Worm (Caenorhabditis elegans) whole organism, L4 larva: Measurements from ENCODE around the gene F56C9.10.
A peak's percentile ranks its signal among the peaks of the same experiment; 100 is the strongest.

ENCODE experiments used
- F10B5.3 ChIP-seq: sonication (generic microtip); optimal IDR thresholded peaks from 2 replicates; lab custom pipeline; 2016; ENCODE audit warnings: mild to moderate bottlenecking, missing genetic modification characterization, missing compliant biosample characterization
- R02D3.7 ChIP-seq: fragments of 150-350 bp; sonication (generic microtip); optimal IDR thresholded peaks from 3 replicates; lab custom pipeline; 2014; ENCODE audit warnings: missing biosample characterization, missing genetic modification characterization
- T26A8.4 ChIP-seq: fragments of 200-800 bp; sonication (Bioruptor generic); IDR thresholded peaks from 2 replicates; pipeline ENCODE4 v1.3.6; 2022; ENCODE audit warnings: missing genetic modification characterization, missing compliant biosample characterization
- Y48G9A.11 ChIP-seq: fragments of 200-800 bp; sonication (Bioruptor generic); IDR thresholded peaks from 2 replicates; pipeline ENCODE4 v1.3.6; 2022; ENCODE audit warnings: missing genetic modification reagents, missing genetic modification characterization, missing compliant biosample characterization
- aha-1 ChIP-seq: fragments of 150-350 bp; peaks from one replicate; lab custom pipeline; 2014; ENCODE audit warnings: missing biosample characterization, missing genetic modification characterization
- ceh-32 ChIP-seq: sonication (generic microtip); optimal IDR thresholded peaks from 2 replicates; lab custom pipeline; 2016; ENCODE audit warnings: mild to moderate bottlenecking, missing genetic modification characterization, missing compliant biosample characterization; ENCODE audit not compliant: poor library complexity
- ceh-44 ChIP-seq: fragments of 200-800 bp; sonication (Bioruptor generic); IDR thresholded peaks from 2 replicates; pipeline ENCODE4 v1.3.6; 2022; ENCODE audit warnings: missing genetic modification reagents, missing genetic modification characterization, missing compliant biosample characterization
- cey-2 ChIP-seq: sonication (generic microtip); optimal IDR thresholded peaks from 3 replicates; lab custom pipeline; 2017; ENCODE audit warnings: missing genetic modification characterization, mild to moderate bottlenecking, missing compliant biosample characterization, antibody characterized with exemption, borderline replicate concordance; ENCODE audit not compliant: insufficient read depth
- ctbp-1 ChIP-seq: fragments of 200-800 bp; sonication (Bioruptor generic); IDR thresholded peaks from 2 replicates; pipeline ENCODE4 v1.3.6; 2022; ENCODE audit warnings: missing genetic modification reagents, missing genetic modification characterization, missing compliant biosample characterization
- dmd-6 ChIP-seq: fragments of 200-800 bp; sonication (Bioruptor generic); IDR thresholded peaks from 2 replicates; pipeline ENCODE4 v1.3.6; 2022; ENCODE audit warnings: missing genetic modification reagents, missing genetic modification characterization, missing compliant biosample characterization
- dmd-8 ChIP-seq: fragments of 200-800 bp; sonication (Bioruptor generic); IDR thresholded peaks from 2 replicates; pipeline ENCODE4 v1.3.6; 2022; ENCODE audit warnings: missing genetic modification characterization, missing compliant biosample characterization
- dpl-1 ChIP-seq: fragments of 150-350 bp; optimal IDR thresholded peaks from 2 replicates; lab custom pipeline; 2014; ENCODE audit warnings: missing biosample characterization, missing genetic modification reagents, missing genetic modification characterization
- duxl-1 ChIP-seq: sonication (generic microtip); optimal IDR thresholded peaks from 2 replicates; lab custom pipeline; 2016; ENCODE audit warnings: mild to moderate bottlenecking, missing genetic modification characterization, moderate library complexity, missing compliant biosample characterization; ENCODE audit not compliant: poor library complexity
- dve-1 ChIP-seq: sonication (generic microtip); optimal IDR thresholded peaks from 2 replicates; lab custom pipeline; 2017; ENCODE audit warnings: antibody characterized with exemption, mild to moderate bottlenecking, missing genetic modification characterization, missing compliant biosample characterization; ENCODE audit not compliant: insufficient read depth
- egl-27 ChIP-seq: sonication (generic microtip); optimal IDR thresholded peaks from 3 replicates; lab custom pipeline; 2017; ENCODE audit warnings: missing biosample characterization, missing genetic modification reagents, missing genetic modification characterization
- fkh-10 ChIP-seq: fragments of 150-350 bp; optimal IDR thresholded peaks from 2 replicates; lab custom pipeline; 2014; ENCODE audit warnings: missing biosample characterization, missing genetic modification reagents, missing genetic modification characterization
- hlh-11 ChIP-seq: fragments of 200-800 bp; sonication (Bioruptor generic); optimal IDR thresholded peaks from 2 replicates; lab custom pipeline; 2018; ENCODE audit warnings: mild to moderate bottlenecking, missing genetic modification characterization, missing compliant biosample characterization
- hlh-30 ChIP-seq: sonication (generic microtip); optimal IDR thresholded peaks from 2 replicates; lab custom pipeline; 2017; ENCODE audit warnings: antibody characterized with exemption, mild to moderate bottlenecking, missing genetic modification characterization, missing compliant biosample characterization; ENCODE audit not compliant: insufficient read depth
- jun-1 ChIP-seq: fragments of 150-350 bp; optimal IDR thresholded peaks from 2 replicates; lab custom pipeline; 2014; ENCODE audit warnings: missing biosample characterization, missing genetic modification reagents, missing genetic modification characterization
- lin-1 ChIP-seq: fragments of 200-800 bp; sonication (Bioruptor generic); IDR thresholded peaks from 2 replicates; pipeline ENCODE4 v1.3.6; 2022; ENCODE audit warnings: missing genetic modification reagents, missing genetic modification characterization, missing compliant biosample characterization
- lin-13 ChIP-seq: fragments of 150-350 bp; optimal IDR thresholded peaks from 2 replicates; lab custom pipeline; 2014; ENCODE audit warnings: missing biosample characterization, missing genetic modification reagents, missing genetic modification characterization
- lin-15B ChIP-seq: fragments of 150-350 bp; sonication (generic microtip); optimal IDR thresholded peaks from 3 replicates; lab custom pipeline; 2014; ENCODE audit warnings: missing biosample characterization, missing genetic modification characterization
- lin-29 ChIP-seq: fragments of 200-800 bp; sonication (Bioruptor generic); IDR thresholded peaks from 2 replicates; pipeline ENCODE4 v1.3.6; 2022; ENCODE audit warnings: missing genetic modification reagents, missing genetic modification characterization, missing compliant biosample characterization
- lin-39 ChIP-seq: fragments of 150-350 bp; optimal IDR thresholded peaks from 2 replicates; lab custom pipeline; 2014; ENCODE audit warnings: missing biosample characterization, missing genetic modification reagents, missing genetic modification characterization
- lsy-2 ChIP-seq, 2 experiments: fragments of 150-350 bp in 1 of 2; sonication (generic microtip) in 1 of 2; optimal IDR thresholded peaks; 2 replicates each; lab custom pipeline; 2014 to 2017; ENCODE audit warnings: missing biosample characterization in 2 of 2, missing genetic modification characterization in 2 of 2
- mdl-1 ChIP-seq, 2 experiments: fragments of 150-350 bp in 1 of 2; sonication (generic microtip) in 1 of 2; optimal IDR thresholded peaks; 2 replicates each; lab custom pipeline; 2014 to 2017; ENCODE audit warnings: missing biosample characterization in 2 of 2, missing genetic modification characterization in 2 of 2
- mdt-29 ChIP-seq: fragments of 200-800 bp; sonication (Bioruptor generic); IDR thresholded peaks from 2 replicates; pipeline ENCODE4 v1.3.6; 2022; ENCODE audit warnings: missing genetic modification reagents, missing genetic modification characterization, missing compliant biosample characterization
- mep-1 ChIP-seq: fragments of 150-350 bp; sonication (generic microtip); optimal IDR thresholded peaks from 3 replicates; lab custom pipeline; 2014; ENCODE audit warnings: missing biosample characterization, missing genetic modification characterization
- mxl-3 ChIP-seq: fragments of 200-800 bp; sonication (Bioruptor generic); optimal IDR thresholded peaks from 2 replicates; lab custom pipeline; 2018; ENCODE audit warnings: mild to moderate bottlenecking, missing genetic modification characterization, missing compliant biosample characterization
- nhr-28 ChIP-seq: fragments of 150-350 bp; optimal IDR thresholded peaks from 2 replicates; lab custom pipeline; 2014; ENCODE audit warnings: missing biosample characterization, missing genetic modification characterization
- nhr-41 ChIP-seq: fragments of 200-800 bp; sonication (Bioruptor generic); IDR thresholded peaks from 2 replicates; pipeline ENCODE4 v1.3.6; 2022; ENCODE audit warnings: missing genetic modification reagents, missing genetic modification characterization, missing compliant biosample characterization
- nhr-48 ChIP-seq: sonication (generic microtip); optimal IDR thresholded peaks from 2 replicates; lab custom pipeline; 2016; ENCODE audit warnings: mild to moderate bottlenecking, missing genetic modification characterization, missing compliant biosample characterization
- pha-4 ChIP-seq, 2 experiments: fragments of 150-350 bp in 1 of 2; fragments of 200-800 bp in 1 of 2; sonication (Bioruptor generic) in 1 of 2; IDR thresholded peaks in 1 of 2; optimal IDR thresholded peaks in 1 of 2; 2 replicates each; pipeline versions ENCODE4 v1.3.6 to Lab custom; 2014 to 2022; ENCODE audit warnings: missing genetic modification characterization in 2 of 2, missing genetic modification reagents in 2 of 2, missing biosample characterization in 1 of 2, missing compliant biosample characterization in 1 of 2
- php-3 ChIP-seq: fragments of 200-800 bp; sonication (Bioruptor generic); IDR thresholded peaks from 2 replicates; pipeline ENCODE4 v1.3.6; 2022; ENCODE audit warnings: missing genetic modification reagents, missing genetic modification characterization, missing compliant biosample characterization
- snpc-1.2 ChIP-seq: fragments of 200-800 bp; sonication (Bioruptor generic); IDR thresholded peaks from 2 replicates; pipeline ENCODE4 v1.3.6; 2022; ENCODE audit warnings: missing genetic modification reagents, missing genetic modification characterization, missing compliant biosample characterization
- tra-1 ChIP-seq: fragments of 200-800 bp; sonication (Bioruptor generic); IDR thresholded peaks from 2 replicates; pipeline ENCODE4 v1.3.6; 2022; ENCODE audit warnings: missing genetic modification reagents, missing genetic modification characterization, missing compliant biosample characterization
- unc-130 ChIP-seq: sonication (generic microtip); optimal IDR thresholded peaks from 2 replicates; lab custom pipeline; 2016; ENCODE audit warnings: missing genetic modification reagents, missing genetic modification characterization, missing compliant biosample characterization
- unc-62 ChIP-seq, 3 experiments: fragments of 150-350 bp in 1 of 3; sonication (generic microtip); optimal IDR thresholded peaks in 2 of 3; peaks in 1 of 3; 1 replicate in 1 of 3; 2 replicates in 2 of 3; lab custom pipeline; 2014 to 2017; ENCODE audit warnings: missing biosample characterization in 3 of 3, missing genetic modification characterization in 3 of 3, missing genetic modification reagents in 3 of 3, missing genotype in 1 of 3
- vab-7 ChIP-seq: fragments of 200-800 bp; sonication (Bioruptor generic); IDR thresholded peaks from 2 replicates; pipeline ENCODE4 v1.3.6; 2022; ENCODE audit warnings: missing genetic modification reagents, missing genetic modification characterization, missing compliant biosample characterization
- zfp-3 ChIP-seq: fragments of 200-800 bp; sonication (Bioruptor generic); conservative IDR thresholded peaks from 2 replicates; pipeline ENCODE4 v1.3.6; 2022; ENCODE audit warnings: missing genetic modification reagents, missing genetic modification characterization, missing compliant biosample characterization

F56C9.10 gene

ce11 chrIII:7305649-7305977, 29.5 kb downstream of the F56C9.10 start (continued):
- no peak for TF ChIP-seq ceh-44
- peak; percentile 31 for TF ChIP-seq hlh-11
- no peak for TF ChIP-seq mep-1 (tag; lab: Kevin White, UChicago)
- no peak for TF ChIP-seq egl-27
- no peak for TF ChIP-seq R02D3.7 (tag; lab: Kevin White, UChicago)
- TF ChIP-seq vab-7 (GFP tag; lab: Robert Waterston, UW), result no peak

ce11 chrIII:7304961-7305648, 30.0 kb downstream of the F56C9.10 start:
- no peak for TF ChIP-seq nhr-41 (GFP tag; lab: Robert Waterston, UW)
- TF ChIP-seq hlh-11, result peak; percentile 85
- peak; percentile 17 for TF ChIP-seq dpl-1
- TF ChIP-seq lin-29 (GFP tag; lab: Robert Waterston, UW), result 0 out of 2 replicates have a peak, but pooled peaks have one; percentile 35
- peak; percentile 77 for TF ChIP-seq hlh-30 (tag; lab: Kevin White, UChicago)
- no peak for TF ChIP-seq F10B5.3
- peak; percentile 48 for TF ChIP-seq mxl-3
- peak in 1 of 2 experiments; percentile 16 for TF ChIP-seq lsy-2 (tag; optimal IDR thresholded peaks at IDR 0.05; lab: Kevin White, UChicago)
- TF ChIP-seq aha-1 (tag; lab: Kevin White, UChicago), result no peak
- no peak for TF ChIP-seq lin-15B (tag; lab: Kevin White, UChicago)
- TF ChIP-seq cey-2 (tag; lab: Kevin White, UChicago), result peak; percentile 67
- peak in 1 of 2 experiments; percentile 90 for TF ChIP-seq unc-62 (GFP tag; optimal IDR thresholded peaks at IDR 0.05 in 1 of 2; lab: Kevin White, UChicago)
- no peak for TF ChIP-seq unc-62 (tag; optimal IDR thresholded peaks at IDR 0.05; lab: Kevin White, UChicago)
- peak; percentile 84 for TF ChIP-seq nhr-48
- peak; percentile 30; the same call in 1 of the 2 replicates for TF ChIP-seq dmd-6 (GFP tag; lab: Robert Waterston, UW)
- TF ChIP-seq zfp-3 (GFP tag; lab: Robert Waterston, UW), result no peak
- TF ChIP-seq T26A8.4, result no peak
- peak; percentile 44 for TF ChIP-seq dve-1 (tag; lab: Kevin White, UChicago)
- no peak for TF ChIP-seq duxl-1
- peak; percentile 80 for TF ChIP-seq nhr-28 (tag; lab: Kevin White, UChicago)
- TF ChIP-seq lin-39 (tag; lab: Kevin White, UChicago), result no peak
- no peak for TF ChIP-seq ceh-32 (tag; lab: Kevin White, UChicago)

- TF ChIP-seq fkh-10 (GFP tag; lab: Kevin White, UChicago) (no peak), mdt-29 (no peak), Y48G9A.11 (no peak), jun-1 (tag; lab: Kevin White, UChicago) (no peak)
- TF ChIP-seq, all 104 proteins: peak for 0
These were observed 33.4 kb downstream of the F56C9.10 start for ce11 chrIII:7301668-7302067.

- TF ChIP-seq nhr-28 (tag; lab: Kevin White, UChicago) (peak; percentile 36), lin-1 (GFP tag; lab: Robert Waterston, UW) (no peak), hlh-30 (tag; lab: Kevin White, UChicago) (peak; percentile 32)
These were observed 34.4 kb downstream of the F56C9.10 start for ce11 chrIII:7300763-7301162.

ce11 chrIII:7300169-7300568, 34.9 kb downstream of the F56C9.10 start:
- TF ChIP-seq snpc-1.2 (no peak), unc-130 (GFP tag; lab: Kevin White, UChicago) (no peak), nhr-48 (peak; percentile 52), mdl-1 (tag; optimal IDR thresholded peaks at IDR 0.05; lab: Kevin White, UChicago) (peak in 1 of 2 experiments; percentile 72), hlh-11 (peak; percentile 63), tra-1 (GFP tag; lab: Robert Waterston, UW) (0 out of 2 replicates have a peak, but pooled peaks have one; percentile 10), dmd-6 (GFP tag; lab: Robert Waterston, UW) (peak; percentile 40; the same call in 1 of the 2 replicates), nhr-28 (tag; lab: Kevin White, UChicago) (peak; percentile 84), dmd-8 (GFP tag; lab: Robert Waterston, UW) (no peak), lin-29 (GFP tag; lab: Robert Waterston, UW) (no peak), pha-4 (GFP tag; IDR thresholded peaks at IDR 0.05; lab: Robert Waterston, UW) (no peak), pha-4 (tag; optimal IDR thresholded peaks at IDR 0.05; lab: Kevin White, UChicago) (no peak), hlh-30 (tag; lab: Kevin White, UChicago) (peak; percentile 79), php-3 (GFP tag; lab: Robert Waterston, UW) (no peak), ctbp-1 (GFP tag; lab: Robert Waterston, UW) (no peak), lsy-2 (tag; optimal IDR thresholded peaks at IDR 0.05; lab: Kevin White, UChicago) (peak in 1 of 2 experiments; percentile 54), lin-13 (GFP tag; lab: Kevin White, UChicago) (no peak), mep-1 (tag; lab: Kevin White, UChicago) (peak; percentile 41)
